Worm (Caenorhabditis elegans) whole organism, midembryonic: ENCODE measurements around the gene F36G9.7.

Source experiments
- cog-1 ChIP-seq: sonication (generic microtip); optimal IDR thresholded peaks from 2 replicates; lab custom pipeline; 2016; ENCODE audit warnings: missing genetic modification characterization, missing compliant biosample characterization
- flt-1 ChIP-seq: fragments of 200-800 bp; sonication (Bioruptor generic); IDR thresholded peaks from 2 replicates; pipeline ENCODE4 v1.3.6; 2022; ENCODE audit warnings: missing genetic modification characterization, missing compliant biosample characterization
- klf-2 ChIP-seq: fragments of 200-800 bp; sonication (Bioruptor generic); conservative IDR thresholded peaks from 2 replicates; pipeline ENCODE4 v1.3.6; 2022; ENCODE audit warnings: missing genetic modification reagents, missing genetic modification characterization, missing compliant biosample characterization
- med-1 ChIP-seq: sonication (generic microtip); optimal IDR thresholded peaks from 2 replicates; lab custom pipeline; 2017; ENCODE audit warnings: missing genetic modification characterization, mild to moderate bottlenecking, missing compliant biosample characterization, antibody characterized with exemption, missing genetic modification reagents; ENCODE audit not compliant: insufficient read depth
- tab-1 ChIP-seq: fragments of 200-800 bp; sonication (Bioruptor generic); IDR thresholded peaks from 2 replicates; pipeline ENCODE4 v1.3.6; 2022; ENCODE audit warnings: missing genetic modification characterization, missing compliant biosample characterization
- ztf-23 ChIP-seq: fragments of 200-800 bp; sonication (Bioruptor generic); IDR thresholded peaks from 2 replicates; pipeline ENCODE4 v1.3.6; 2022; ENCODE audit warnings: missing genetic modification reagents, missing genetic modification characterization, missing compliant biosample characterization
- ztf-29 ChIP-seq: fragments of 200-800 bp; sonication (Bioruptor generic); IDR thresholded peaks from 2 replicates; pipeline ENCODE4 v1.3.6; 2022; ENCODE audit warnings: missing genetic modification reagents, missing genetic modification characterization, missing compliant biosample characterization

ce11 chrV:15959456-15959855 is 10.1 kb downstream of the F36G9.7 start:
- TF ChIP-seq tab-1 (no peak), klf-2 (GFP tag; lab: Robert Waterston, UW) (no peak), ztf-23 (GFP tag; lab: Robert Waterston, UW) (no peak), cog-1 (tag; lab: Kevin White, UChicago) (no peak), ztf-29 (no peak), med-1 (no peak), flt-1 (GFP tag; lab: Robert Waterston, UW) (no peak)
